Fruit fly (Drosophila melanogaster) whole organism, embryonic: Measurements from ENCODE around the gene Sgt1.

Experiments used
- Ada2b ChIP-seq: fragments of 200-800 bp; sonication (Bioruptor generic); IDR thresholded peaks from 2 replicates; pipeline ENCODE4 v1.3.6; 2022; ENCODE audit warnings: missing biosample characterization, missing genetic modification characterization
- Bdp1 ChIP-seq: fragments of 200-800 bp; sonication (Bioruptor generic); optimal IDR thresholded peaks from 3 replicates; lab custom pipeline; 2016; ENCODE audit warnings: missing biosample characterization, missing genetic modification characterization
- Bgb ChIP-seq: fragments of 200-800 bp; sonication (Bioruptor generic); IDR thresholded peaks from 2 replicates; pipeline ENCODE4 v1.3.6; 2022; ENCODE audit warnings: missing biosample characterization, missing genetic modification characterization; ENCODE audit not compliant: partially characterized antibody
- CG1602 ChIP-seq: fragments of 200-800 bp; sonication (Bioruptor generic); optimal IDR thresholded peaks from 3 replicates; lab custom pipeline; 2016; ENCODE audit warnings: missing biosample characterization, missing genetic modification characterization
- CG16813 ChIP-seq: fragments of 200-800 bp; sonication (Bioruptor generic); IDR thresholded peaks from 3 replicates; pipeline ENCODE4 v1.3.6; 2022; ENCODE audit warnings: missing biosample characterization, missing genetic modification characterization; ENCODE audit not compliant: partially characterized antibody
- CG17802 ChIP-seq: fragments of 200-800 bp; sonication (Bioruptor generic); optimal IDR thresholded peaks from 2 replicates; lab custom pipeline; 2018; ENCODE audit warnings: missing biosample characterization, mild to moderate bottlenecking, missing genetic modification characterization, moderate library complexity
- CG1792 ChIP-seq: fragments of 200-800 bp; sonication (Bioruptor generic); optimal IDR thresholded peaks from 2 replicates; lab custom pipeline; 2016; ENCODE audit warnings: missing biosample characterization, missing genetic modification characterization
- CG1832 ChIP-seq: fragments of 200-800 bp; sonication (Bioruptor generic); optimal IDR thresholded peaks from 2 replicates; lab custom pipeline; 2017; ENCODE audit warnings: missing biosample characterization, mild to moderate bottlenecking, missing genetic modification characterization, inconsistent platforms
- CG18619 ChIP-seq: fragments of 200-800 bp; sonication (Bioruptor generic); optimal IDR thresholded peaks from 3 replicates; lab custom pipeline; 2017; ENCODE audit warnings: missing biosample characterization, mild to moderate bottlenecking, missing genetic modification characterization
- CG18764 ChIP-seq: fragments of 200-800 bp; sonication (Bioruptor generic); optimal IDR thresholded peaks from 3 replicates; lab custom pipeline; 2016; ENCODE audit warnings: missing biosample characterization, missing genetic modification characterization
- CG6254 ChIP-seq: fragments of 200-800 bp; sonication (Bioruptor generic); optimal IDR thresholded peaks from 3 replicates; lab custom pipeline; 2017; ENCODE audit warnings: mild to moderate bottlenecking, missing biosample characterization, missing genetic modification reagents, missing genetic modification characterization
- CG6654 ChIP-seq: fragments of 200-800 bp; sonication (Bioruptor generic); optimal IDR thresholded peaks from 2 replicates; lab custom pipeline; 2017; ENCODE audit warnings: missing biosample characterization, mild to moderate bottlenecking, missing genetic modification characterization
- CG7963 ChIP-seq: fragments of 200-800 bp; sonication (Bioruptor generic); IDR thresholded peaks from 3 replicates; pipeline ENCODE4 v1.3.6; 2022; ENCODE audit warnings: missing biosample characterization, missing genetic modification characterization; ENCODE audit not compliant: partially characterized antibody
- CG8089 ChIP-seq: fragments of 200-800 bp; sonication (Bioruptor generic); optimal IDR thresholded peaks from 3 replicates; lab custom pipeline; 2016; ENCODE audit warnings: missing biosample characterization, missing genetic modification characterization
- CG8944 ChIP-seq: fragments of 200-800 bp; sonication (Bioruptor generic); optimal IDR thresholded peaks from 3 replicates; lab custom pipeline; 2016; ENCODE audit warnings: missing biosample characterization, missing genetic modification characterization
- CG9215 ChIP-seq: fragments of 200-800 bp; sonication (Bioruptor generic); IDR thresholded peaks from 2 replicates; pipeline ENCODE4 v1.3.6; 2022; ENCODE audit warnings: missing biosample characterization, missing genetic modification characterization
- CG9797 ChIP-seq: fragments of 200-800 bp; sonication (Bioruptor generic); optimal IDR thresholded peaks from 3 replicates; lab custom pipeline; 2018; ENCODE audit warnings: missing biosample characterization, mild to moderate bottlenecking, missing genetic modification characterization
- CrebB ChIP-seq: fragments of 200-800 bp; sonication (Bioruptor generic); optimal IDR thresholded peaks from 3 replicates; lab custom pipeline; 2018; ENCODE audit warnings: missing biosample characterization, mild to moderate bottlenecking, missing genetic modification characterization
- Dek ChIP-seq: fragments of 200-800 bp; sonication (Bioruptor generic); optimal IDR thresholded peaks from 3 replicates; lab custom pipeline; 2019; ENCODE audit warnings: missing biosample characterization, mild to moderate bottlenecking, missing genetic modification characterization, moderate library complexity
- Dll ChIP-seq: fragments of 200-800 bp; sonication (Bioruptor generic); IDR thresholded peaks from 4 replicates; pipeline ENCODE4 v1.3.6; 2022; ENCODE audit warnings: missing biosample characterization, missing genetic modification characterization; ENCODE audit not compliant: partially characterized antibody
- E2f1 ChIP-seq: fragments of 200-800 bp; sonication (Bioruptor generic); IDR thresholded peaks from 2 replicates; pipeline ENCODE4 v1.3.6; 2022; ENCODE audit warnings: missing biosample characterization, missing genetic modification characterization
- HLHmδ ChIP-seq: fragments of 200-800 bp; sonication (Bioruptor generic); optimal IDR thresholded peaks from 2 replicates; lab custom pipeline; 2018; ENCODE audit warnings: missing biosample characterization, mild to moderate bottlenecking, missing genetic modification characterization, moderate library complexity
- Hey ChIP-seq: fragments of 200-800 bp; sonication (Bioruptor generic); optimal IDR thresholded peaks from 3 replicates; lab custom pipeline; 2018; ENCODE audit warnings: missing biosample characterization, mild to moderate bottlenecking, missing genetic modification characterization
- HmgD ChIP-seq: fragments of 200-800 bp; sonication (Bioruptor generic); optimal IDR thresholded peaks from 3 replicates; lab custom pipeline; 2016; ENCODE audit warnings: missing biosample characterization, missing genetic modification characterization
- Kr ChIP-seq: fragments of 200-800 bp; sonication (Bioruptor generic); optimal IDR thresholded peaks from 2 replicates; lab custom pipeline; 2017; ENCODE audit warnings: missing biosample characterization, mild to moderate bottlenecking, missing genetic modification characterization
- Lhr ChIP-seq: fragments of 200-800 bp; sonication (Bioruptor generic); optimal IDR thresholded peaks from 3 replicates; lab custom pipeline; 2017; ENCODE audit warnings: mild to moderate bottlenecking, missing biosample characterization, missing genetic modification reagents, missing genetic modification characterization
- Mes4 ChIP-seq: fragments of 200-800 bp; sonication (Bioruptor generic); optimal IDR thresholded peaks from 2 replicates; lab custom pipeline; 2016; ENCODE audit warnings: missing biosample characterization, missing genetic modification characterization
- Ravus ChIP-seq: fragments of 200-800 bp; sonication (Bioruptor generic); IDR thresholded peaks from 2 replicates; pipeline ENCODE4 v1.3.6; 2022; ENCODE audit warnings: missing biosample characterization, missing genetic modification characterization
- Rx ChIP-seq: fragments of 200-800 bp; sonication (Bioruptor generic); IDR thresholded peaks from 2 replicates; pipeline ENCODE4 v1.3.6; 2022; ENCODE audit warnings: missing biosample characterization, missing genetic modification characterization
- Sox100B ChIP-seq: fragments of 200-800 bp; sonication (Bioruptor generic); optimal IDR thresholded peaks from 3 replicates; lab custom pipeline; 2018; ENCODE audit warnings: missing biosample characterization, mild to moderate bottlenecking, missing genetic modification characterization
- Xbp1 ChIP-seq: fragments of 200-800 bp; sonication (Bioruptor generic); optimal IDR thresholded peaks from 3 replicates; lab custom pipeline; 2016; ENCODE audit warnings: missing biosample characterization, mild to moderate bottlenecking, missing genetic modification characterization
- abd-A ChIP-seq: fragments of 200-800 bp; sonication (Bioruptor generic); optimal IDR thresholded peaks from 3 replicates; lab custom pipeline; 2019; ENCODE audit warnings: missing biosample characterization, mild to moderate bottlenecking, missing genetic modification characterization, moderate library complexity
- al ChIP-seq: fragments of 200-800 bp; sonication (Bioruptor generic); IDR thresholded peaks from 2 replicates; pipeline ENCODE4 v1.3.6; 2022; ENCODE audit warnings: missing biosample characterization, missing genetic modification characterization
- chn ChIP-seq: fragments of 200-800 bp; sonication (Bioruptor generic); optimal IDR thresholded peaks from 2 replicates; lab custom pipeline; 2016; ENCODE audit warnings: missing biosample characterization, missing genetic modification characterization
- eve ChIP-seq, 2 experiments: fragments of >200 bp; optimal IDR thresholded peaks; 2 replicates each; lab custom pipeline; 2017; ENCODE audit warnings: missing biosample characterization in 2 of 2, missing genetic modification characterization in 2 of 2
- eyg ChIP-seq: fragments of 200-800 bp; sonication (Bioruptor generic); optimal IDR thresholded peaks from 3 replicates; lab custom pipeline; 2016; ENCODE audit warnings: missing biosample characterization, missing genetic modification characterization
- fd96Cb ChIP-seq: fragments of 200-800 bp; sonication (Bioruptor generic); optimal IDR thresholded peaks from 2 replicates; lab custom pipeline; 2018; ENCODE audit warnings: missing biosample characterization, mild to moderate bottlenecking, missing genetic modification characterization, moderate library complexity
- gem ChIP-seq: fragments of 200-800 bp; sonication (Bioruptor generic); optimal IDR thresholded peaks from 2 replicates; lab custom pipeline; 2019; ENCODE audit warnings: missing biosample characterization, mild to moderate bottlenecking, missing genetic modification characterization, moderate library complexity
- jumu ChIP-seq: fragments of 200-800 bp; sonication (Bioruptor generic); optimal IDR thresholded peaks from 3 replicates; lab custom pipeline; 2016; ENCODE audit warnings: missing biosample characterization, missing genetic modification characterization
- pan ChIP-seq, 4 experiments: fragments of >200 bp in 3 of 4; fragments of 200-800 bp in 1 of 4; sonication (Bioruptor generic) in 1 of 4; optimal IDR thresholded peaks in 3 of 4; IDR thresholded peaks in 1 of 4; 2 replicates each; pipeline versions ENCODE4 v1.3.6 to Lab custom; 2017 to 2022; ENCODE audit warnings: missing biosample characterization in 2 of 4, missing genetic modification characterization in 2 of 4, mixed read lengths in 1 of 4
- pho ChIP-seq: fragments of 200-800 bp; sonication (Bioruptor generic); optimal IDR thresholded peaks from 2 replicates; lab custom pipeline; 2016; ENCODE audit warnings: missing biosample characterization, missing genetic modification characterization
- phol ChIP-seq: fragments of 200-800 bp; sonication (Bioruptor generic); optimal IDR thresholded peaks from 3 replicates; lab custom pipeline; 2018; ENCODE audit warnings: missing biosample characterization, mild to moderate bottlenecking, missing genetic modification characterization, moderate library complexity
- ranshi ChIP-seq: fragments of 200-800 bp; sonication (Bioruptor generic); IDR thresholded peaks from 2 replicates; pipeline ENCODE4 v1.3.6; 2022; ENCODE audit warnings: missing biosample characterization, missing genetic modification characterization
- run ChIP-seq: fragments of 200-800 bp; sonication (Bioruptor generic); optimal IDR thresholded peaks from 3 replicates; lab custom pipeline; 2018; ENCODE audit warnings: missing biosample characterization, mild to moderate bottlenecking, missing genetic modification characterization
- salm ChIP-seq: fragments of 200-800 bp; sonication (Bioruptor generic); optimal IDR thresholded peaks from 2 replicates; lab custom pipeline; 2018; ENCODE audit warnings: missing biosample characterization, mild to moderate bottlenecking, missing genetic modification characterization
- seq ChIP-seq: fragments of 200-800 bp; sonication (Bioruptor generic); IDR thresholded peaks from 2 replicates; pipeline ENCODE4 v1.3.6; 2022; ENCODE audit warnings: missing biosample characterization, missing genetic modification characterization
- stwl ChIP-seq: fragments of 200-800 bp; sonication (Bioruptor generic); optimal IDR thresholded peaks from 3 replicates; lab custom pipeline; 2018; ENCODE audit warnings: missing biosample characterization, mild to moderate bottlenecking, missing genetic modification characterization, moderate library complexity
- tio ChIP-seq: fragments of 200-800 bp; sonication (Bioruptor generic); optimal IDR thresholded peaks from 2 replicates; lab custom pipeline; 2017; ENCODE audit warnings: missing biosample characterization, missing genetic modification characterization, inconsistent platforms
- vvl ChIP-seq: fragments of 200-800 bp; sonication (Bioruptor generic); IDR thresholded peaks from 2 replicates; pipeline ENCODE4 v1.3.6; 2022; ENCODE audit warnings: missing biosample characterization, missing genetic modification characterization
- zf30C ChIP-seq: fragments of 200-800 bp; sonication (Bioruptor generic); optimal IDR thresholded peaks from 3 replicates; lab custom pipeline; 2018; ENCODE audit warnings: missing biosample characterization, mild to moderate bottlenecking, missing genetic modification characterization
- zfh1 ChIP-seq: fragments of 200-800 bp; sonication (Bioruptor generic); IDR thresholded peaks from 3 replicates; pipeline ENCODE4 v1.3.6; 2022; ENCODE audit warnings: missing biosample characterization, missing genetic modification characterization

Gene Sgt1

DNA sequence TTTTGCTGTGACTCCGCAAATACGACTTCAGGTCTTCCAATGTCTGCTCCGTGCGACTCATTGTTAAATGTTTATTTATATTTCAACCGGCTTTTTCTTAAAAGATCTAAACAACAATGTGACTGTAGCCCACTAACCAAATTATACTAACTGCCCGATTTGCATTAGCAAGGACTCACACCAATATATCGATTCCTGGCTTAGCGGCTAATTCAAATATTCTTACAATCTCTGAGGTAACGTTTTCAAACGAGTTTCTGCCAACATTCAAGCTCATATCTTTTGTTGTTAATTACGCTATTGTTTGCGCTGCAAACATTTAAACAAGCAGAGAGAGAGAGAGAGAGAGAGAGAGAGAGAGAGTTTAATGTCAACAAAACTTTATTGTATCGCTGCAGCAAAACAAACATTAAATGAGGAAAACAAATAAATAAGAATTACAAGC lies 3.5 kb upstream of the Sgt1 start, which contains the start of gene tex (continued):
- TF ChIP-seq pan (optimal IDR thresholded peaks at IDR 0.05; lab: Kevin White, UChicago), result no peak
- no peak for TF ChIP-seq pan (GFP tag; optimal IDR thresholded peaks at IDR 0.05 in 1 of 2, IDR thresholded peaks at IDR 0.05 in 1 of 2)
- no peak for TF ChIP-seq Bgb (GFP tag; lab: Robert Waterston, UW)
- TF ChIP-seq pho, result no peak
- TF ChIP-seq CG8944, result no peak
- no peak for TF ChIP-seq Xbp1
- no peak for TF ChIP-seq CG1792 (GFP tag; lab: Kevin White, UChicago)
- TF ChIP-seq Dll (GFP tag; lab: Robert Waterston, UW), result peak; percentile 62; the same call in 3 of the 4 replicates
- TF ChIP-seq E2f1 (GFP tag; lab: Robert Waterston, UW), result no peak
- TF ChIP-seq run (tag; lab: Kevin White, UChicago), result no peak
- TF ChIP-seq CG8089 (GFP tag; lab: Kevin White, UChicago), result peak; percentile 25
- TF ChIP-seq CG1602 (GFP tag; lab: Kevin White, UChicago), result no peak
- TF ChIP-seq Ada2b (GFP tag; lab: Robert Waterston, UW), result no peak
- TF ChIP-seq Dek (tag; lab: Kevin White, UChicago), result no peak
- no peak for TF ChIP-seq CrebB (tag; lab: Kevin White, UChicago)
- no peak for TF ChIP-seq Sox100B (GFP tag; lab: Kevin White, UChicago)
- no peak for TF ChIP-seq CG7963 (GFP tag; lab: Robert Waterston, UW)
- TF ChIP-seq CG6254 (GFP tag; lab: Kevin White, UChicago), result peak; percentile 78
- TF ChIP-seq chn (GFP tag; lab: Kevin White, UChicago), result no peak
- no peak for TF ChIP-seq ranshi (GFP tag; lab: Robert Waterston, UW)
- no peak for TF ChIP-seq CG6654 (GFP tag; lab: Kevin White, UChicago)
- peak; percentile 55 for TF ChIP-seq Lhr (GFP tag; lab: Kevin White, UChicago)
- TF ChIP-seq Rx (GFP tag; lab: Robert Waterston, UW), result no peak
- peak; percentile 77 for TF ChIP-seq HLHmδ (GFP tag; lab: Kevin White, UChicago)
- TF ChIP-seq al, result no peak
- peak; percentile 3 for TF ChIP-seq fd96Cb
- no peak for TF ChIP-seq CG1832 (GFP tag; lab: Kevin White, UChicago)
- TF ChIP-seq Ravus, result no peak
- no peak for TF ChIP-seq CG9215
- TF ChIP-seq CG16813 (GFP tag; lab: Robert Waterston, UW), result 0 out of 3 replicates have a peak, but pooled peaks have one; percentile 31
- no peak for TF ChIP-seq tio (GFP tag; lab: Kevin White, UChicago)
- no peak for TF ChIP-seq jumu (GFP tag; lab: Kevin White, UChicago)
- no peak for TF ChIP-seq Hey
- peak; percentile 54 for TF ChIP-seq salm (tag; lab: Kevin White, UChicago)
- peak; percentile 36 for TF ChIP-seq stwl
- peak; percentile 35 for TF ChIP-seq Mes4 (GFP tag; lab: Kevin White, UChicago)
- TF ChIP-seq abd-A (tag; lab: Kevin White, UChicago), result no peak
- no peak for TF ChIP-seq CG18619 (GFP tag; lab: Kevin White, UChicago)
- TF ChIP-seq HmgD (GFP tag; lab: Kevin White, UChicago), result peak; percentile 35
- TF ChIP-seq phol (tag; lab: Kevin White, UChicago), result peak; percentile 22
- no peak for TF ChIP-seq zf30C (GFP tag; lab: Kevin White, UChicago)
- no peak for TF ChIP-seq CG18764 (GFP tag; lab: Kevin White, UChicago)
- no peak for TF ChIP-seq gem (tag; lab: Kevin White, UChicago)
- TF ChIP-seq zfh1, result no peak
- TF ChIP-seq eyg (GFP tag; lab: Kevin White, UChicago), result no peak
- no peak for TF ChIP-seq CG17802
- no peak for TF ChIP-seq seq (GFP tag; lab: Robert Waterston, UW)
- TF ChIP-seq vvl (GFP tag; lab: Robert Waterston, UW), result peak; percentile 68
- TF ChIP-seq Bdp1 (GFP tag; lab: Kevin White, UChicago), result no peak
- TF ChIP-seq CG9797 (GFP tag; lab: Kevin White, UChicago), result peak; percentile 74
- peak; percentile 14 for TF ChIP-seq Kr (GFP tag; lab: Kevin White, UChicago)
- TF ChIP-seq eve (GFP tag; optimal IDR thresholded peaks at IDR 0.05; lab: Kevin White, UChicago), result no peak
